Fruit fly (Drosophila melanogaster): Measurements from ENCODE around the gene Ide.

Ide gene

DNA sequence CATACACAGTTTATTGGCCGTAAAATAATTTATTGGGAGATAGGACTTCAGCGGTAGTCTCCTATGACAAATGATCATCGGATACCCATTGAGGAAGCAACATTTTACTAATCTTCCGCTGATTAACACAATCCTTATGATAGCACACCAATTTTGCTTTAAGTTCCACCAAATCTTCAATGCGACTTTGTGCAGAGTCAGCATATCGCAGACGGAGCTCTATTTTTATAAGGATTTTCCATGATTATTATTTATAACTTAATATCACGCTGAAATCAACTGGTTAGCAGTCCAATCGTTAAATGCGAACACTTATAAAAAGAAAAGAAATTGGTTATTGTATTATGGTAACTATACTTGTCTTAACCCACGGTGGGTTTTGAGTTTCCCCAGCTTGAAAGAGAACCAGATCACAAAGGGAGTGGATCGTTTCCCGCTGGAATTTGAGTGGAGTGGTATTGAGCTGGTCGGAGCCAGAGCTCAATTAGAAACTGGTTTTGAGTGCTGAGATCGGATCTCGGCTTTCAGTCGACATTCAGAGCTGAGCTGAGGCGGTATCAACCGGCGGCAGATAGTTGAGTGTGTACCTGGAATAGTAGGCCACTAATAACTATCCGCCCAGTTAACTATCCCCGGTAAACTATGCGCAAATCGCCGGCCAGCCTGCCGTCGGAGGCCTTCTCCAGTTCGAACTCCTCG, 8.9 kb downstream of the Ide start, which contains the start of the genes Toll-9 and in:
Gene Toll-9, minus strand, starts transcription at position 51 of the 699 bp plus-strand sequence.
Gene in, plus strand, starts transcription at position 525 of the 699 bp plus-strand sequence.
- no peak for TF ChIP-seq CG1620 (GFP tag; optimal IDR thresholded peaks at IDR 0.05)
- TF ChIP-seq CG5204 (GFP tag; optimal IDR thresholded peaks at IDR 0.05): no peak
- no peak for TF ChIP-seq CG7045 (GFP tag; optimal IDR thresholded peaks at IDR 0.05)
- TF ChIP-seq CG33017 (tag; optimal IDR thresholded peaks at IDR 0.05): no peak
- TF ChIP-seq tj (GFP tag; optimal IDR thresholded peaks at IDR 0.05): no peak
- TF ChIP-seq Mnt (GFP tag; optimal IDR thresholded peaks at IDR 0.05): no peak
- no peak for TF ChIP-seq CG7101 (tag; optimal IDR thresholded peaks at IDR 0.05)
- no peak for TF ChIP-seq CG14711 (tag; optimal IDR thresholded peaks at IDR 0.05)
- TF ChIP-seq CG11617 (GFP tag; optimal IDR thresholded peaks at IDR 0.05): no peak
- TF ChIP-seq cnc (optimal IDR thresholded peaks at IDR 0.05): no peak
- no peak for TF ChIP-seq pad (GFP tag; optimal IDR thresholded peaks at IDR 0.05)
- no peak for TF ChIP-seq Hr96 (GFP tag; optimal IDR thresholded peaks at IDR 0.05)
- TF ChIP-seq toe (GFP tag; optimal IDR thresholded peaks at IDR 0.05): no peak
- no peak for TF ChIP-seq bab1 (GFP tag; optimal IDR thresholded peaks at IDR 0.05)
- TF ChIP-seq ovo (GFP tag; optimal IDR thresholded peaks at IDR 0.05): no peak
- no peak for TF ChIP-seq kay (GFP tag; ENCODE audit: borderline replicate concordance)

DNA sequence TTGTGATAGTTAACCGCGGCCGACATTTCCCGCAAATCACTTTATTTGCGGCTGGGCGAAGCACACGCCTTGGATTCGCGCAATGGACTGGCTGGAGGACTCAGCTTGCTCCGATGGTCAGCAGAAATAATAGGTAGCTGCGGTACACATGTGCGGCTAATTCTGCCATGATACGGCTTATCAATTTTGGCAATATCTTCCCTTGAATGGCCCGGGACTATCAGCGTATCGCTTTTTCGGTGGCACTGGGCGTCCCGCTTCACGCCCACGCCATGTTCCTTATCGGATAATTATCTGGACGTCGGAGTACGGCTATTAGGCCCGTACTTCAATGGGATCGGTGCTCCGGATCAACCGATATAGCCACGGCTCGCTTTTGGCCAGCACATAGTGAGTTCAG, 9.6 kb downstream of the Ide start:
- no peak for TF ChIP-seq CG33017 (tag; optimal IDR thresholded peaks at IDR 0.05)
- TF ChIP-seq cic (GFP tag; optimal IDR thresholded peaks at IDR 0.05): no peak
- TF ChIP-seq CG1620 (GFP tag; optimal IDR thresholded peaks at IDR 0.05): no peak
- TF ChIP-seq toe (GFP tag; optimal IDR thresholded peaks at IDR 0.05): no peak
- TF ChIP-seq CG5204 (GFP tag; optimal IDR thresholded peaks at IDR 0.05): no peak
- TF ChIP-seq CG12768 (GFP tag; optimal IDR thresholded peaks at IDR 0.05): no peak
- no peak for TF ChIP-seq CG7101 (tag; optimal IDR thresholded peaks at IDR 0.05)
- TF ChIP-seq CG14711 (tag; optimal IDR thresholded peaks at IDR 0.05): no peak
- no peak for TF ChIP-seq CG11617 (GFP tag; optimal IDR thresholded peaks at IDR 0.05)
- TF ChIP-seq kay (GFP tag; ENCODE audit: borderline replicate concordance): no peak

DNA sequence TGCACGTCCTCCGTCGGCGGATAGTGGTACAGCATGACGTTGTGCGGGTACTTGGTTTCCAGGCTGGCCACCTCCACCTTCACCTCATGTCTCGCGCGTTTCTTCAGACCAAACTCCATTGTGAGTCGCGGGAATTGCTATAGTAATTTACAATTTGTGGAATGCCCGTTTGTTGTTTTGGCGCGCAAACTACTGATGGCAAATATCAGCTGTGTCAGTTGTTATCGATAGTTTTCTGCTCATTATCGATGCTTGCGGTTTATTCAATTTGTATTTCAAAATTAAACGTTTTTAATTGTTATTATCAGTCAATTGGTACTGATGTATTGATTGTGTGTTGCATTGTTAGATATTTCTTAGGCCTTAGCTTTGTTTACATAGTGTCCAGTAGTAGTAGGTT, 14.3 kb downstream of the Ide start, which contains the start of gene Prim2:
Gene Prim2, minus strand, starts transcription at position 197 of the 400 bp plus-strand sequence.
- peak; percentile 30 for TF ChIP-seq bab1 (GFP tag; optimal IDR thresholded peaks at IDR 0.05)
- no peak for TF ChIP-seq Hr96 (GFP tag; optimal IDR thresholded peaks at IDR 0.05)

DNA sequence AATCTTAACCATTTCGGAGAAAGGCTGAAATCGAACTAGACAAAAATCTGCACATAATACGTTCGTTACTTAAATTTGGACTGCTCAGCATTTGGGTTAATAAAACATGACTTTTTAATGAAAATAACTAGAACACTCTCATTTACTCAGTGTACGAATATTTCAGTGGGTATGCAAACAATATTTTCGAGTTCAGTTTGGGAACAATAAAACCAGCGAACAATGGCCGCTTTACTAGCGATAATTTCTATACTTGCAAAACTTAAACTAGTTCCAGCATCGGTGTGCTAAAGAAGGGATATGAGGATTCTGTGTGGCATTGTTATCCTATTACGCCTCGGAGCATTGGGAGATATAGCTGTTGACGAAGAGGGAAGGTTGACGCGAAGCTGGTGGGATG, 17.5 kb downstream of the Ide start, which contains the start of gene CG5665:
Gene CG5665, plus strand, starts transcription at position 301 of the 400 bp plus-strand sequence.
- TF ChIP-seq kay (GFP tag; ENCODE audit: borderline replicate concordance) (no peak), CG14711 (tag; optimal IDR thresholded peaks at IDR 0.05) (no peak), CG12768 (GFP tag; optimal IDR thresholded peaks at IDR 0.05) (no peak), pad (GFP tag; optimal IDR thresholded peaks at IDR 0.05) (no peak), cic (GFP tag; optimal IDR thresholded peaks at IDR 0.05) (no peak), ovo (GFP tag; optimal IDR thresholded peaks at IDR 0.05) (no peak), tj (GFP tag; optimal IDR thresholded peaks at IDR 0.05) (no peak), CG1620 (GFP tag; optimal IDR thresholded peaks at IDR 0.05) (no peak), Mnt (GFP tag; optimal IDR thresholded peaks at IDR 0.05) (no peak), CG33017 (tag; optimal IDR thresholded peaks at IDR 0.05) (no peak)

DNA sequence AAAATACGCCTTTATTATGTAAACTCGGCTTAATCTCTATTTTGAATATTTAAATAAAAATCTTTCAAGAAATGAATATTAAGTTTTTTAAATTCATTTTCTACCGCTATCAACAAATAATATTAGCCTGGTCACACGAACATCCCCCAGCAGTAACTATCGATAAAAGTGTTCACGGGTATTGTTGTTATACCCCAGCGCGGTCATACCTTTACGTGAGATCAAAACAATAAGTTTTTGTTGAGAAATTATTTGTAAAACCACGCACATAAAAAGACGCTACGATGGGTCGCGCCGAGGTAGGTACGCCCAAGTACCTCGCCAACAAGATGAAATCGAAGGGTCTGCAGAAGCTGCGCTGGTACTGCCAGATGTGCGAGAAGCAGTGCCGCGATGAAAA, 19.1 kb downstream of the Ide start, which contains the start of gene kin17:
Gene kin17, plus strand, starts transcription at position 195 of the 400 bp plus-strand sequence.
- TF ChIP-seq CG12768 (GFP tag; optimal IDR thresholded peaks at IDR 0.05) (no peak), pad (GFP tag; optimal IDR thresholded peaks at IDR 0.05) (no peak), CG33017 (tag; optimal IDR thresholded peaks at IDR 0.05) (no peak), CG11617 (GFP tag; optimal IDR thresholded peaks at IDR 0.05) (no peak), bab1 (GFP tag; optimal IDR thresholded peaks at IDR 0.05) (peak; percentile 41), toe (GFP tag; optimal IDR thresholded peaks at IDR 0.05) (no peak), Clk (GFP tag; optimal IDR thresholded peaks at IDR 0.05) (no peak)

DNA sequence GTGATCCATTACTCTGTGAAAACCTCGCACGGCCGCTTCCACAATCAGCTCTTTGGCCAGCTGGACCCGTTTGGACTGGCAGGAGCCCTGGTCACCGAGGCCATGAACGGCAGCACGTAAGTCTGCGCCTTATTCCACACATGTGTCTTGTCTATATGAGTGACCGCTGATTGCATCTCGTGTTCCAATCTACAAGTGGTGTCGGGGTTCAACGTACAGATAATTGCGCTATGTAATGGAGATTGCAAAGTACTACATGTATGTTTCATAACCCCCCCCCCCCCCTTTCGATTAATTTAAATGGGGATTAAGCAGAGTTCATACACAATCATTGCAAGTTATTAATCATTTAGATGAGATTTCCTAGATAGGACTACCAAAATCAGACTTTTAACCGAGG, 20.8 kb downstream of the Ide start:
- TF ChIP-seq Hr96 (GFP tag; optimal IDR thresholded peaks at IDR 0.05): no peak
- TF ChIP-seq CG11617 (GFP tag; optimal IDR thresholded peaks at IDR 0.05): no peak
- no peak for TF ChIP-seq toe (GFP tag; optimal IDR thresholded peaks at IDR 0.05)
- TF ChIP-seq Mnt (GFP tag; optimal IDR thresholded peaks at IDR 0.05): no peak
- TF ChIP-seq Clk (GFP tag; optimal IDR thresholded peaks at IDR 0.05): no peak
- TF ChIP-seq CG7101 (tag; optimal IDR thresholded peaks at IDR 0.05): no peak
- TF ChIP-seq CG5204 (GFP tag; optimal IDR thresholded peaks at IDR 0.05): no peak
- TF ChIP-seq bab1 (GFP tag; optimal IDR thresholded peaks at IDR 0.05): no peak
- TF ChIP-seq Crg-1 (GFP tag; optimal IDR thresholded peaks at IDR 0.05): no peak
- TF ChIP-seq CG33017 (tag; optimal IDR thresholded peaks at IDR 0.05): no peak
- TF ChIP-seq CG7045 (GFP tag; optimal IDR thresholded peaks at IDR 0.05): no peak
- TF ChIP-seq cic (GFP tag; optimal IDR thresholded peaks at IDR 0.05): no peak
- TF ChIP-seq CG14711 (tag; optimal IDR thresholded peaks at IDR 0.05): no peak
- no peak for TF ChIP-seq CG12768 (GFP tag; optimal IDR thresholded peaks at IDR 0.05)
- no peak for TF ChIP-seq tj (GFP tag; optimal IDR thresholded peaks at IDR 0.05)
- TF ChIP-seq CG1620 (GFP tag; optimal IDR thresholded peaks at IDR 0.05): no peak
- no peak for TF ChIP-seq cnc (optimal IDR thresholded peaks at IDR 0.05)
- no peak for TF ChIP-seq pad (GFP tag; optimal IDR thresholded peaks at IDR 0.05)

DNA sequence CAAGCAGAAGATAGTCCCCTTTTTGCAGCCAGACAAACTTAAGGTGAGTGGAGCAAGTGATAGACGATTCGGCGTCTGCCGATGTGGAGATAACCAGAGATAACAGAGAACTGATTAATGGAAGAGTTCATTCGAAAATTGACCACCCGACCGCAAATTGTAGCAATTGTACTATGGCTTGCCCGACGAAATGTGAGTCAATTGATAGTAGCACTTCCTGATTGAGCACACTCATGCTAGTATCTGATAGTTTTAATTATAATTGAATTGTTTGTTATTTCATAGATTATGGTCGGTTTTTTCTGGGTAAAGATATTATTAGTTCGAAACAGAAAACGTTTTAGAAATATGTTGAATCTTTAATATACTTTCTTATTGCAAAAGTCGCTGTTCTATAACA, 21.3 kb downstream of the Ide start:
- TF ChIP-seq CG7101 (tag; optimal IDR thresholded peaks at IDR 0.05) (no peak), Hr96 (GFP tag; optimal IDR thresholded peaks at IDR 0.05) (no peak), kay (GFP tag; ENCODE audit: borderline replicate concordance) (no peak), CG12768 (GFP tag; optimal IDR thresholded peaks at IDR 0.05) (no peak), ovo (GFP tag; optimal IDR thresholded peaks at IDR 0.05) (no peak), CG11617 (GFP tag; optimal IDR thresholded peaks at IDR 0.05) (no peak), Mnt (GFP tag; optimal IDR thresholded peaks at IDR 0.05) (no peak), toe (GFP tag; optimal IDR thresholded peaks at IDR 0.05) (no peak), cnc (optimal IDR thresholded peaks at IDR 0.05) (no peak), cic (GFP tag; optimal IDR thresholded peaks at IDR 0.05) (no peak), bab1 (GFP tag; optimal IDR thresholded peaks at IDR 0.05) (no peak), CG5204 (GFP tag; optimal IDR thresholded peaks at IDR 0.05) (no peak), Crg-1 (GFP tag; optimal IDR thresholded peaks at IDR 0.05) (no peak)
